Worm (Caenorhabditis elegans): Measurements from ENCODE around the gene irld-21.

irld-21 gene

ce11 chrIV:10090358-10090757 lies 31.7 kb downstream of the irld-21 start, which contains the start of gene ttbk-5:
ttbk-5 (plus strand) TSS chrIV:10090658.
- TF ChIP-seq ceh-82 (tag; optimal IDR thresholded peaks at IDR 0.05) (no peak), F13H6.1 (tag; optimal IDR thresholded peaks at IDR 0.05) (no peak), ztf-1 (GFP tag; conservative IDR thresholded peaks at IDR 0.05) (no peak), nhr-237 (tag; optimal IDR thresholded peaks at IDR 0.05) (no peak), lin-13 (GFP tag; optimal IDR thresholded peaks at IDR 0.05) (no peak), nhr-77 (tag; optimal IDR thresholded peaks at IDR 0.05) (no peak), gmeb-1 (tag; optimal IDR thresholded peaks at IDR 0.05) (no peak), unc-62 (GFP tag; optimal IDR thresholded peaks at IDR 0.05) (no peak), nhr-25 (tag; optimal IDR thresholded peaks at IDR 0.05) (no peak), ztf-4 (tag; optimal IDR thresholded peaks at IDR 0.05) (no peak), C34F6.9 (tag; optimal IDR thresholded peaks at IDR 0.05) (no peak), dmd-4 (tag; optimal IDR thresholded peaks at IDR 0.05) (no peak)

ce11 chrIV:10089777-10090176 lies 32.3 kb downstream of the irld-21 start, which contains the start of gene ttr-39:
ttr-39 (minus strand) TSS chrIV:10089877.
- no peak for TF ChIP-seq skn-1 (tag; optimal IDR thresholded peaks at IDR 0.05)

ce11 chrIV:10085401-10086187 lies 36.5 kb downstream of the irld-21 start, which contains the start of the genes col-2 and ndc-80:
col-2 (minus strand) TSS chrIV:10085451.
ndc-80 (plus strand) TSS chrIV:10086137.
- peak; percentile 84 for TF ChIP-seq nhr-129 (tag; optimal IDR thresholded peaks at IDR 0.05)
- TF ChIP-seq nhr-77 (tag; optimal IDR thresholded peaks at IDR 0.05): peak; percentile 5
- peak; percentile 26 for TF ChIP-seq mab-5 (tag; optimal IDR thresholded peaks at IDR 0.05)
- peak; percentile 71 for TF ChIP-seq sma-9 (GFP tag; optimal IDR thresholded peaks at IDR 0.05)
- TF ChIP-seq sma-9 (tag; optimal IDR thresholded peaks at IDR 0.05): no peak
- TF ChIP-seq C34F6.9 (tag; optimal IDR thresholded peaks at IDR 0.05): peak; percentile 89
- TF ChIP-seq gmeb-1 (tag; optimal IDR thresholded peaks at IDR 0.05): peak; percentile 82
- TF ChIP-seq lsy-2 (tag; optimal IDR thresholded peaks at IDR 0.05): peak in 1 of 2 experiments; percentile 85
- TF ChIP-seq R02D3.7 (tag; optimal IDR thresholded peaks at IDR 0.05): no peak
- TF ChIP-seq lin-11 (tag; optimal IDR thresholded peaks at IDR 0.05): no peak
- peak; percentile 13 for TF ChIP-seq nhr-21 (tag; optimal IDR thresholded peaks at IDR 0.05)
- TF ChIP-seq nhr-6 (tag; optimal IDR thresholded peaks at IDR 0.05): no peak
- peak; percentile 0 for TF ChIP-seq egl-27 (tag; optimal IDR thresholded peaks at IDR 0.05)
- TF ChIP-seq blmp-1 (tag; optimal IDR thresholded peaks at IDR 0.05; ENCODE audit: insufficient read depth): peak; percentile 15
- TF ChIP-seq sma-3 (GFP tag; optimal IDR thresholded peaks at IDR 0.05): peak; percentile 69

- TF ChIP-seq unc-62 (GFP tag; optimal IDR thresholded peaks at IDR 0.05) (no peak), Y55F3AM.14 (GFP tag; optimal IDR thresholded peaks at IDR 0.05) (no peak), skn-1 (tag; optimal IDR thresholded peaks at IDR 0.05) (no peak), elt-3 (tag; optimal IDR thresholded peaks at IDR 0.05) (no peak), sma-9 (GFP tag; optimal IDR thresholded peaks at IDR 0.05) (no peak), sma-9 (tag; optimal IDR thresholded peaks at IDR 0.05) (no peak), F13H6.1 (tag; optimal IDR thresholded peaks at IDR 0.05) (no peak), mab-5 (tag; optimal IDR thresholded peaks at IDR 0.05) (no peak), nhr-237 (tag; optimal IDR thresholded peaks at IDR 0.05) (no peak), sma-3 (GFP tag; optimal IDR thresholded peaks at IDR 0.05) (no peak), sem-4 (tag; optimal IDR thresholded peaks at IDR 0.05) (no peak), nhr-77 (tag; optimal IDR thresholded peaks at IDR 0.05) (no peak), nhr-12 (tag; optimal IDR thresholded peaks at IDR 0.05) (no peak)
Observed at ce11 chrIV:10084323-10084959, 37.7 kb downstream of the irld-21 start, which contains the start of gene W01B6.8. W01B6.8 (minus strand) TSS chrIV:10084373.

- TF ChIP-seq nhr-77 (tag; optimal IDR thresholded peaks at IDR 0.05) (no peak), nhr-25 (tag; optimal IDR thresholded peaks at IDR 0.05) (no peak), Y55F3AM.14 (GFP tag; optimal IDR thresholded peaks at IDR 0.05) (no peak), C34F6.9 (tag; optimal IDR thresholded peaks at IDR 0.05) (no peak), ztf-11 (tag; optimal IDR thresholded peaks at IDR 0.05) (no peak), peb-1 (tag; optimal IDR thresholded peaks at IDR 0.05) (no peak), mbf-1 (tag; optimal IDR thresholded peaks at IDR 0.05) (no peak), mdl-1 (tag; optimal IDR thresholded peaks at IDR 0.05) (no peak), ama-1 (optimal IDR thresholded peaks at IDR 0.05) (no peak), nhr-12 (tag; optimal IDR thresholded peaks at IDR 0.05) (no peak), lin-11 (tag; optimal IDR thresholded peaks at IDR 0.05) (no peak), aly-2 (tag; optimal IDR thresholded peaks at IDR 0.05) (no peak)
Observed at ce11 chrIV:10080816-10081215, 41.3 kb downstream of the irld-21 start, which contains the start of gene W01B6.6. W01B6.6 (plus strand) TSS chrIV:10081116.
